Worm (Caenorhabditis elegans): ENCODE measurements around the gene R151.1.

R151.1 gene

DNA sequence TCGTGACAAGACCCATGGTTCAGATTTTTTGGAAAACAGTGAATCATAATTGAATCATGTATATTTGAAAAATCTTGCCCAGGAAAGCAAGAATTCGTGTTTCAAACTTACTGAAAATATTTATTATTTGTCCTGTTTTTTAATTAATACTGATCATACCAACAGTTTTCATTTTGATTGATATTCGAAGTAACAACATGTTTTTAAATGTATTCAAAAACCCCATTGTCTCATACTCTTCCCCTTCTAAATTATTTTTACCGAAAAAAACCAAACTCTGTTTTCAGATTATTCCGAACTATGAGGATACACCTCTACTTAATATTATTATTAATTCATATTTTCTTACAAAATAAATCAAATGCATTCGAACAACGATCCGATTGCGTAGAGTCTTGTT lies at the start of gene R151.1:
TSS of gene R151.1 (plus strand) at position 301 of the 400 bp plus-strand sequence.
- no peak for TF ChIP-seq ceh-13 (GFP tag; optimal IDR thresholded peaks at IDR 0.05)
- no peak for TF ChIP-seq ets-7 (tag; optimal IDR thresholded peaks at IDR 0.05)
- no peak for TF ChIP-seq ceh-36 (tag; optimal IDR thresholded peaks at IDR 0.05)

DNA sequence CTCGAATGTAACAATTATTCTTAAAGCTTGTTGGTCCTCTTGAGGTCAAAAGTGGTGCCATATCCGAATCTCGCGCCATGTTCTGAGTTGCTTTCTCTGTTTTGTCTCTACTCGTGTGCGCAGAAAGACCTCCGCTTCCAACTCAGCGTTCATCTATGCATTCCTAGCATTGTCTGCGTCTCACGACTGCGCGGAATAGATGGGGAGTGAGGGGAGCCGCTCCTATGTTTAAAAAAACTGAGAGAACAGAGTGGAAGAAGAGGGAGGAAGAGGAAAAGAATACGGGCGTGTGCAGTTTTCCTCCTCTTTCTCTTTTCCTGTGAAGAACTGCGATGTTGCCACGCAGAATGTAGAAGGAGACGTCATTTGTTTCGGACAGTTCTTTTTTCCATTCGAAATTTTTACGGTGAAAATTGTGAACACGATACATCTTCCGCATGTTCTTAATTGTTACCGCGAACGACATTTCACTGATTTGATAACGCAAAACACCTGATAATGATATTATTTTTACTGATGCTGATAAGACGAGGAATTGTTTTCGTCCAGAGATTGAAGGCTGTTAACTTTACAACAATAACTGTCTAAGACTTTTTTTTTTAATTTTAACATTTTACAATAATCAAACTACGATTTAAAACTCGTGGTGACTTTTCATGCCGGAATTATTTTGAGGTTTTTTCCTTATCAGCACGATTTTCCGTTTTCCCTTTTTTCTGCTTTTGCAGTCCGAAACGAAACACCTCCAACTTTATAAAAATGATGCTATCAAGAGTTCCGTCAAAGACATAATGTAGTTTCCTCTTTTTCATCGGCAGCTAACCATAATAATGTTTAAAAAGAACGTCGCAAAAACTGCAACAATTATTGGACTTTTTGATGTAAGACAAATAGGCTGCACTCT lies 49.4 kb upstream of the R151.1 start:
- TF ChIP-seq hnd-1 (tag; optimal IDR thresholded peaks at IDR 0.05) (no peak), F13C5.2 (tag; optimal IDR thresholded peaks at IDR 0.05) (no peak), tbx-37 (GFP tag; conservative IDR thresholded peaks at IDR 0.05) (no peak), ama-1 (optimal IDR thresholded peaks at IDR 0.05) (no peak), hmbx-1 (tag; optimal IDR thresholded peaks at IDR 0.05) (no peak)

DNA sequence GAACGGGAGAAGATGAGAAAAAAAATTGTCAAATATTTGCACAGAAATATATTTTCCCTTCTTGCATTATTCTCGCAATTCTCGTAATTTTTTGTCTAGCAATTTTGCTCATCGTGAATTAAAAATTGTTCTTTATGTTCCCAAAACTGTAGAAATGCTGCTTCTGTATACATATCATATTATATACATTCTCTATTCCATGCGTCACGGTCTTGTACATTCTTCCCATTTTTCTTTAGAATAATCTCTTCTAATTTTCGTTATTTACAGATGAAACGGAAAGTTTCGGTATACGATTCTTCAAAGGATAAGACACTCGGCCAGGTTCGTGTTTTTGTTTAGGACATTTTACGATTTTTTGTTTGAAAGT lies 48.8 kb upstream of the R151.1 start, which contains the start of gene acs-4:
TSS of gene acs-4 (plus strand) at position 271 of the 370 bp plus-strand sequence.
- TF ChIP-seq ceh-13 (GFP tag; optimal IDR thresholded peaks at IDR 0.05), result no peak
- TF ChIP-seq sea-1 (GFP tag; conservative IDR thresholded peaks at IDR 0.05), result no peak
- TF ChIP-seq ama-1 (optimal IDR thresholded peaks at IDR 0.05), result no peak
- TF ChIP-seq flt-1 (GFP tag; IDR thresholded peaks at IDR 0.05), result no peak
- no peak for TF ChIP-seq hnd-1 (tag; optimal IDR thresholded peaks at IDR 0.05)
- no peak for TF ChIP-seq scrt-1 (GFP tag; IDR thresholded peaks at IDR 0.05)
- no peak for TF ChIP-seq ets-7 (tag; optimal IDR thresholded peaks at IDR 0.05)
- TF ChIP-seq B0310.2 (tag; optimal IDR thresholded peaks at IDR 0.05), result no peak
- no peak for TF ChIP-seq tbx-11 (GFP tag; IDR thresholded peaks at IDR 0.05)
- TF ChIP-seq pes-1 (GFP tag; IDR thresholded peaks at IDR 0.05), result no peak

DNA sequence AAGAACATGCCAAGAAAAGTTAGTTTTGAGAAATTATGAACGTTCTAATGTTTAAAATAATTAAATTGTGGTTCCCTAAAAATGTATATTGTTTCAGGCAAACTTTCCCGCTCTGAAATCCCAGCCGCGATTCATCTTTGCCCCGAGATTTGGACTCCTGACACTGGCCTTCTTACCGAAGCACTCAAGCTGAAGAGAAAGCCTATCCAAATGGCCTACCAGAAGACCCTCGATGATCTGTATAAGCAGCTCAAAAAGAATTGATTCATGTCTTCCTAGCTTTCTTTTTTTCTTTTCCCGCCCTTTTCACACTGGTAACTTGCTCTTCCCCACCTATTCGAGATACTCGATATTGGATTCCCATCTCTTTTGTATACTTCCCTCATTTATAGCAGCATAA lies 46.2 kb upstream of the R151.1 start:
- TF ChIP-seq hnd-1 (tag; optimal IDR thresholded peaks at IDR 0.05) (no peak), hmbx-1 (tag; optimal IDR thresholded peaks at IDR 0.05) (no peak), tbx-37 (GFP tag; conservative IDR thresholded peaks at IDR 0.05) (no peak), tbx-11 (GFP tag; IDR thresholded peaks at IDR 0.05) (no peak), F13C5.2 (tag; optimal IDR thresholded peaks at IDR 0.05) (no peak), B0310.2 (tag; optimal IDR thresholded peaks at IDR 0.05) (no peak), ceh-36 (tag; optimal IDR thresholded peaks at IDR 0.05) (no peak), flt-1 (GFP tag; IDR thresholded peaks at IDR 0.05) (no peak), tra-4 (tag; optimal IDR thresholded peaks at IDR 0.05) (no peak), aly-1 (tag; optimal IDR thresholded peaks at IDR 0.05) (no peak), ets-7 (tag; optimal IDR thresholded peaks at IDR 0.05) (no peak), ceh-13 (GFP tag; optimal IDR thresholded peaks at IDR 0.05) (no peak), sea-1 (GFP tag; conservative IDR thresholded peaks at IDR 0.05) (no peak), pes-1 (GFP tag; IDR thresholded peaks at IDR 0.05) (no peak), scrt-1 (GFP tag; IDR thresholded peaks at IDR 0.05) (no peak), hmg-4 (GFP tag; optimal IDR thresholded peaks at IDR 0.05) (no peak), ama-1 (optimal IDR thresholded peaks at IDR 0.05) (no peak)

DNA sequence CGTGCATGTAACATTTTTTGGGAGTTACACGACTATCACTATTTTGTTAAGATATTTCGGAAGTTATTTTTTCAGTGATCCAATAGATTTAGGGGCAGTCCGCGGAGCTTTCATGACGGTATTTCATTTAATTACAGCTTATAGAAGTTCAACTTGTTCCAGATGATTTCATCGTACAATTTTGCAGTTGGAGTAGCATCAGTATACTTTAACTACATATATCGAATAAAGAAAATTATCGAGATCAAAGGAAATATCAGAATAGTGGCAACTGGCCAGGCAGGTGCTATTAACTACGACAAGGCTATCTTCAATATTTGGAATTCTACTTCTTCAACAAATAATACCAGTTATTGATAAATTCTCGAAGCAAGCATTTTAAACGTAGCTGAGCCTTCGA lies 37.8 kb upstream of the R151.1 start:
- TF ChIP-seq hnd-1 (tag; optimal IDR thresholded peaks at IDR 0.05), result no peak
- TF ChIP-seq aly-1 (tag; optimal IDR thresholded peaks at IDR 0.05), result no peak
- no peak for TF ChIP-seq hmg-4 (GFP tag; optimal IDR thresholded peaks at IDR 0.05)
- TF ChIP-seq tbx-37 (GFP tag; conservative IDR thresholded peaks at IDR 0.05), result no peak
- no peak for TF ChIP-seq F13C5.2 (tag; optimal IDR thresholded peaks at IDR 0.05)
- TF ChIP-seq hmbx-1 (tag; optimal IDR thresholded peaks at IDR 0.05), result no peak
- no peak for TF ChIP-seq ets-7 (tag; optimal IDR thresholded peaks at IDR 0.05)
- no peak for TF ChIP-seq ceh-13 (GFP tag; optimal IDR thresholded peaks at IDR 0.05)

DNA sequence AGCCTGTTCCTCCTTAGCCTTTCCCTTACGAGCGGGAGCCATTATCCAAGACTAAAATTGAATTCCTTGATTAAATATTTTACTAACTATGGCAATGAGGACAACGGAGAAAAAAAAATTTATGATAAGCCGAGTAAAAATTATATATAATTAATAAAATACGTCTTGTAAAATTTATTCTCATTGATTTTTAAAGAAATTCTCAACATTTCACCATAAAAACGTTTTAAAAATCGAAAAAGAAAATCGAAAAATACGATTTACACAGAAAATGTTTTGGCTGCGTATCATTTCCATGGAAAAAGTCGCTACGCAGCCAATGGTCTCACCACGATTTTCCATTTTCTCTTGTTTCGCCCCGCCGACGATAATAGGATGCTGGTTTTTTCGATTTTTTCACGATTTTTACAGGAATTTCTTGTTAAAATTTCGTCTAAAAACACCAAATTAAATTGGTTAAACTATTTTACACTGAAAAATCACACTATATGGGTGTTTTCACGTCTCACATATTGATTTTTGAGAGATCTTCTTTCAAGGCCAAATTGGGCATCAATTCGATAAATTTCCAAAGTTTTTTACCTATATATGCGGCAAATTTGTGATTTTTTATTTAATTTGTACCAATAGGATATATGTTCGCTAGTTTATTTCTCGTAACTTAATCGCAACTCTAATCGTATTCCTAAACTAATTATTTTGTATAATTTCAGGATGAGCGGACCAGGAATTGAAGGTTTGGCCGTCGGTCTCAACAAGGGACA lies 36.6 kb upstream of the R151.1 start, which contains the start of the genes rps-14 and rpl-36:
TSS of gene rps-14 (minus strand) at position 51 of the 764 bp plus-strand sequence.
TSS of gene rpl-36 (plus strand) at position 714 of the 764 bp plus-strand sequence.
- TF ChIP-seq sea-1 (GFP tag; conservative IDR thresholded peaks at IDR 0.05) (no peak), B0310.2 (tag; optimal IDR thresholded peaks at IDR 0.05) (no peak), pes-1 (GFP tag; IDR thresholded peaks at IDR 0.05) (no peak), F13C5.2 (tag; optimal IDR thresholded peaks at IDR 0.05) (peak; percentile 71), ceh-13 (GFP tag; optimal IDR thresholded peaks at IDR 0.05) (no peak), scrt-1 (GFP tag; IDR thresholded peaks at IDR 0.05) (no peak)

DNA sequence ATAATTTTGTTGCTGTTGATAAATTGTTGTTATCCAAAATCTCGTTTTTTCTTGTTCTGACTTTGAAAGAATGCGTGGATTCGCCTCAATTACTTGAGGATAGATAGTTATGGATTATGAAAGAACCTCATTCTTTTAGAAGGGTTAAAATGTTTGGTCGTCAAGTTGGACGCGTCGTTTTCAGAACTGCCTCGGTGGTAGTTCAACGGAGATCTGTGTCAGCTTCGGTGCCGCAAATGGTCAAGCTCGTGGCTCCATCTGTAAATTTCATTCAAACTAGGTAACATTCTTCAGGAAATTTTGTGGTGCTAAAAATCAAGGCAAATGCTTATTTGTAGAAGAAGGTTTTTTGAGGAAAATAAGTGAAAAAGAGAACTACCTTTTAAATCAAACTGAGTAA lies 35.7 kb upstream of the R151.1 start, which contains the start of gene ndab-2:
TSS of gene ndab-2 (plus strand) at position 140 of the 400 bp plus-strand sequence.
- no peak for TF ChIP-seq B0310.2 (tag; optimal IDR thresholded peaks at IDR 0.05)
- TF ChIP-seq hnd-1 (tag; optimal IDR thresholded peaks at IDR 0.05), result no peak
- TF ChIP-seq ama-1 (optimal IDR thresholded peaks at IDR 0.05), result no peak
- TF ChIP-seq scrt-1 (GFP tag; IDR thresholded peaks at IDR 0.05), result no peak
- TF ChIP-seq sea-1 (GFP tag; conservative IDR thresholded peaks at IDR 0.05), result no peak
- TF ChIP-seq flt-1 (GFP tag; IDR thresholded peaks at IDR 0.05), result no peak
- no peak for TF ChIP-seq tra-4 (tag; optimal IDR thresholded peaks at IDR 0.05)
- TF ChIP-seq tbx-37 (GFP tag; conservative IDR thresholded peaks at IDR 0.05), result no peak
- no peak for TF ChIP-seq ets-7 (tag; optimal IDR thresholded peaks at IDR 0.05)
- no peak for TF ChIP-seq ceh-36 (tag; optimal IDR thresholded peaks at IDR 0.05)
- TF ChIP-seq hmbx-1 (tag; optimal IDR thresholded peaks at IDR 0.05), result no peak
- TF ChIP-seq ceh-13 (GFP tag; optimal IDR thresholded peaks at IDR 0.05), result no peak
